Worm (Caenorhabditis elegans) whole organism, midembryonic: ENCODE measurements around the gene F38B6.6.

Experiments used
- T22C8.4 ChIP-seq: fragments of 200-800 bp; sonication (Bioruptor generic); IDR thresholded peaks from 2 replicates; pipeline ENCODE4 v1.3.6; 2022; ENCODE audit warnings: missing genetic modification characterization, missing compliant biosample characterization
- cog-1 ChIP-seq: sonication (generic microtip); optimal IDR thresholded peaks from 2 replicates; lab custom pipeline; 2016; ENCODE audit warnings: missing genetic modification characterization, missing compliant biosample characterization
- flt-1 ChIP-seq: fragments of 200-800 bp; sonication (Bioruptor generic); IDR thresholded peaks from 2 replicates; pipeline ENCODE4 v1.3.6; 2022; ENCODE audit warnings: missing genetic modification characterization, missing compliant biosample characterization
- klf-2 ChIP-seq: fragments of 200-800 bp; sonication (Bioruptor generic); conservative IDR thresholded peaks from 2 replicates; pipeline ENCODE4 v1.3.6; 2022; ENCODE audit warnings: missing genetic modification reagents, missing genetic modification characterization, missing compliant biosample characterization
- med-1 ChIP-seq: sonication (generic microtip); optimal IDR thresholded peaks from 2 replicates; lab custom pipeline; 2017; ENCODE audit warnings: missing genetic modification characterization, mild to moderate bottlenecking, missing compliant biosample characterization, antibody characterized with exemption, missing genetic modification reagents; ENCODE audit not compliant: insufficient read depth
- ref-1 ChIP-seq: fragments of 200-800 bp; sonication (Bioruptor generic); conservative IDR thresholded peaks from 2 replicates; pipeline ENCODE4 v1.3.6; 2022; ENCODE audit warnings: missing genetic modification reagents, missing genetic modification characterization, missing compliant biosample characterization
- tab-1 ChIP-seq: fragments of 200-800 bp; sonication (Bioruptor generic); IDR thresholded peaks from 2 replicates; pipeline ENCODE4 v1.3.6; 2022; ENCODE audit warnings: missing genetic modification characterization, missing compliant biosample characterization
- ztf-23 ChIP-seq: fragments of 200-800 bp; sonication (Bioruptor generic); IDR thresholded peaks from 2 replicates; pipeline ENCODE4 v1.3.6; 2022; ENCODE audit warnings: missing genetic modification reagents, missing genetic modification characterization, missing compliant biosample characterization
- ztf-29 ChIP-seq: fragments of 200-800 bp; sonication (Bioruptor generic); IDR thresholded peaks from 2 replicates; pipeline ENCODE4 v1.3.6; 2022; ENCODE audit warnings: missing genetic modification reagents, missing genetic modification characterization, missing compliant biosample characterization

Gene F38B6.6

ce11 chrX:6728820-6729396 lies 39.0 kb upstream of the F38B6.6 start:
- no peak for TF ChIP-seq ref-1
- TF ChIP-seq T22C8.4: no peak
- no peak for TF ChIP-seq cog-1 (tag; lab: Kevin White, UChicago)
- no peak for TF ChIP-seq ztf-23
- no peak for TF ChIP-seq tab-1 (GFP tag; lab: Robert Waterston, UW)
- no peak for TF ChIP-seq klf-2 (GFP tag; lab: Robert Waterston, UW)
- no peak for TF ChIP-seq flt-1 (GFP tag; lab: Robert Waterston, UW)

- TF ChIP-seq med-1 (GFP tag; lab: Kevin White, UChicago): no peak
- no peak for TF ChIP-seq flt-1 (GFP tag; lab: Robert Waterston, UW)
- no peak for TF ChIP-seq cog-1 (tag; lab: Kevin White, UChicago)
- no peak for TF ChIP-seq tab-1 (GFP tag; lab: Robert Waterston, UW)
- TF ChIP-seq klf-2 (GFP tag; lab: Robert Waterston, UW): no peak
- TF ChIP-seq T22C8.4: no peak
- TF ChIP-seq ref-1: no peak
Observed at ce11 chrX:6725260-6725718, 35.4 kb upstream of the F38B6.6 start, which contains the start of gene slc-25A10. Gene slc-25A10, minus strand, starts transcription at chrX:6725668.

ce11 chrX:6722966-6723365 lies 33.1 kb upstream of the F38B6.6 start, which contains the start of gene smf-1:
Gene smf-1, minus strand, starts transcription at chrX:6723066.
- TF ChIP-seq tab-1 (GFP tag; lab: Robert Waterston, UW) (no peak), med-1 (GFP tag; lab: Kevin White, UChicago) (no peak), T22C8.4 (no peak), ztf-29 (GFP tag; lab: Robert Waterston, UW) (no peak), klf-2 (GFP tag; lab: Robert Waterston, UW) (no peak), ztf-23 (no peak), flt-1 (GFP tag; lab: Robert Waterston, UW) (no peak), cog-1 (tag; lab: Kevin White, UChicago) (no peak), ref-1 (no peak)

DNA sequence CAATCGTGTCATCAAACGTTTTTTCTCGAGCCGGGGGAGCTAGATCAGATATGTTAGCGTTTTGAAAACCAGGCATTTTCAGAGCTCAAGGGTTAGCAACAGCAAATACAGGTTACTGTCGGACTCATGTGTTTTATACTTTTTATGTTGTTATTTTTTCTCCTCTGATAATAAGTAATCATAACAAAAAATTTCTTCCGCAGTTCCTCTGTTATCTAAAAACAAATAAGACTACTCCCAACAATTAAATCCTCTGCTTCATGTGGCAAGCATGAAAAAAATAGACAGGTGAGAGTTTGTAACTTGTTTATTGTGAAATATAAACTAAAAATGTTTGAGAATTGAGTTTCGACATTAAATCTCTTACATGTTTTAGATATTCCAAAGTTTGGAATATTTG lies 28.7 kb upstream of the F38B6.6 start, which contains the start of gene smf-2:
Gene smf-2 (minus strand): TSS at position 101 of the 400 bp plus-strand sequence.
- TF ChIP-seq tab-1 (GFP tag; lab: Robert Waterston, UW): no peak
- TF ChIP-seq ztf-29 (GFP tag; lab: Robert Waterston, UW): no peak

DNA sequence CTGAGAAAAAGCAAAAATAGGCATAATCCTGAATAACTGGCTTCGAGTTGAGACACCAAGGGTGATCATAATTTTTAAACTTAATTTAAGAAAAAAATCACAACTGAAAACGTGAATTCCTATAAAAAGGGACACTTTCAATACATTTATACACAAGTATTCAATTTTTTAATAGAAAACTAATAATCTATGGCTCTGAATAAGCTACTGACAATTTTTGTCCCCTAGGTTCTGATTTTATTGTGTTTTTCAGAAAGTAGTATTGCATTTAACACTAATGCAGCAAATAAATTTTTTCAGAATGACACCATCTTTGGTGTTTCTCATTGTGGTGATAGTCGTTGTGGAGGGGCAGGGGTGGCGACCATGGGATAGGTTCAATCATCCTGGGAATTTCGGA lies 23.4 kb upstream of the F38B6.6 start, which contains the start of gene nas-11:
Gene nas-11 (plus strand): TSS at position 301 of the 400 bp plus-strand sequence.
- no peak for TF ChIP-seq klf-2 (GFP tag; lab: Robert Waterston, UW)
- no peak for TF ChIP-seq ztf-23
- no peak for TF ChIP-seq cog-1 (tag; lab: Kevin White, UChicago)
- TF ChIP-seq med-1 (GFP tag; lab: Kevin White, UChicago): no peak
- no peak for TF ChIP-seq tab-1 (GFP tag; lab: Robert Waterston, UW)
- TF ChIP-seq flt-1 (GFP tag; lab: Robert Waterston, UW): no peak

DNA sequence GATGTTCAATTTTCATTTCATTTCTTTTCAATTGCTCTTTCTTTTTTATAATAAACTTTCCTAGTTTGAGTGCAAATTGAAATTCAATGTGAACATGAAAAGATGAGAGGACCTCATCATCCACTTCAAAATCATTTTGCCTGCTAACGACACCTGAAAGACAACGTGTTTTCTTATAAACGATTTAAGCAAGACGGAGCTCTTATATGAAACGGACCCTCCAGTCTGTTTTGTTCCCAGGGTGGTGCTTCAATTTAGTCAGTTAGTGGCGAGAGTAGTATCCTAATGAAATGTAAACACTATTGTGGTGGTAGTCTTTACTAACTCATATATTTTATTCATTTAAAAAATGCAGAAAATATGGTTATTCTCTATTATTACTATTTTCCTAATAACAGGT lies 19.4 kb upstream of the F38B6.6 start, which contains the start of gene acr-3:
Gene acr-3 (plus strand): TSS at position 301 of the 400 bp plus-strand sequence.
- TF ChIP-seq T22C8.4 (no peak), ztf-29 (GFP tag; lab: Robert Waterston, UW) (no peak), cog-1 (tag; lab: Kevin White, UChicago) (no peak), klf-2 (GFP tag; lab: Robert Waterston, UW) (no peak), ref-1 (no peak), tab-1 (GFP tag; lab: Robert Waterston, UW) (no peak), ztf-23 (no peak), flt-1 (GFP tag; lab: Robert Waterston, UW) (no peak), med-1 (GFP tag; lab: Kevin White, UChicago) (no peak)

DNA sequence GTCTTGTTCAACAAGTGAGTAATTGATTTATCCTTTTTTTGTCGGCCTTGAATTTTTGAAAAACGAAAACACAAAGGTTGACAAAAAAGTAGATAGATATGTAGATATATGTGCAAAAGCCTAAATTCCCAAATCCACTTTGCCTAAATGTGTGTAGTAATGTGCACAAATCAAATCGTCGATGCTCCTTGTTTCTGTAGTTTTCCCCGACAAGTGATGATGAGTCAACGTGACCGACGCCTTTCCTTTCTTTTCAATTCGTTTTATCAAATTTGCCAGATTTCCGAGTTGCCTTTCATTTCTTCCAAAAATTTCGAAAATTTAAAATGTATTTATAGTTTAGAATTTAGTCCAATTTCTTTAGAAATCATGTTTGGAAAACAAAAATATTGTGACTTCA lies 15.3 kb upstream of the F38B6.6 start:
- TF ChIP-seq T22C8.4 (no peak), klf-2 (GFP tag; lab: Robert Waterston, UW) (no peak), ref-1 (no peak), ztf-23 (no peak), cog-1 (tag; lab: Kevin White, UChicago) (no peak), tab-1 (GFP tag; lab: Robert Waterston, UW) (no peak), med-1 (GFP tag; lab: Kevin White, UChicago) (no peak), flt-1 (GFP tag; lab: Robert Waterston, UW) (no peak), ztf-29 (GFP tag; lab: Robert Waterston, UW) (no peak)

- no peak for TF ChIP-seq flt-1 (GFP tag; lab: Robert Waterston, UW)
Observed at ce11 chrX:6702249-6702648, 12.4 kb upstream of the F38B6.6 start, which contains the start of gene acr-2. Gene acr-2, plus strand, starts transcription at chrX:6702549.

DNA sequence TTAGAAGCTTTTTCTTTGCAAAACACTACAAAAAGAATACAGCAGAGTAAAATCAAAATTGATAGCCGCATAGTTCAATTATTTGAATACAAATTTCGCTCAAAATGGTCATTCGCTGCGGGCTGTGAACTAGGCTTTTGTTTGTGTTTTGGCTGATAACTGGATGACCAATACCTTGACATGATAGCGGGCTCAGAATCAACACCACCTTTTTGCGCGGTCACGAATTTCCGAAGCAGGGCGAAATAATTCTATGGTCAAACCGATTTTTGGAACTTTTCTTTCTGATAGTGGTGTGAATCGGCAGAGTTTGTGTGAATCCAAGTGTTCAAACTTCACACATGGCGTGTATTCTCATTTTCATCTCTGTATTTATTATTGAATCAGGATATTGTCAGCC lies 8.4 kb upstream of the F38B6.6 start, which contains the start of the genes F38B6.7 and F38B6.2:
Gene F38B6.7 (minus strand): TSS at position 101 of the 400 bp plus-strand sequence.
Gene F38B6.2 (plus strand): TSS at position 267 of the 400 bp plus-strand sequence.
- no peak for TF ChIP-seq cog-1 (tag; lab: Kevin White, UChicago)
- TF ChIP-seq ref-1: no peak
- TF ChIP-seq tab-1 (GFP tag; lab: Robert Waterston, UW): no peak
- no peak for TF ChIP-seq flt-1 (GFP tag; lab: Robert Waterston, UW)
- no peak for TF ChIP-seq med-1 (GFP tag; lab: Kevin White, UChicago)
- TF ChIP-seq klf-2 (GFP tag; lab: Robert Waterston, UW): no peak
- no peak for TF ChIP-seq ztf-23
- no peak for TF ChIP-seq T22C8.4
- TF ChIP-seq ztf-29 (GFP tag; lab: Robert Waterston, UW): no peak

DNA sequence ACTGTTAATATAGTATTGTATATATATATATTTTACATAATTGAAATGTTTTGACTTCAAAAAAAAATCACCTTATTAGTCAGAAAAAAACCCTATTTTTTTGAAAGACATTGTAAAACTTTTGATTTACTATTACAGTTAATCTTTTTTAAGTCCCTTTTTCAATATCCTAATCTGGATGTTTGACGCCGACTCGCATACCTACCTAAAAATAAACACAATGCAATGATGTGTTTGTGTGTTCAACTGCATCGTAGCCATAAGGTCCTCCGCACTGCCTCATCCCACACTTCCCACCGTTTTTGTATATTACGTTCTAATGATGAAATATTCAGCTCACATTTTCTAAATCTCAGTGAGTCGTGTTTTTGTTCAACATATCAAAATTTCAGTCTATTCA lies 3.4 kb upstream of the F38B6.6 start, which contains the start of gene F38B6.3:
Gene F38B6.3 (plus strand): TSS at position 301 of the 400 bp plus-strand sequence.
- TF ChIP-seq flt-1 (GFP tag; lab: Robert Waterston, UW): no peak
- TF ChIP-seq ref-1: no peak
- no peak for TF ChIP-seq klf-2 (GFP tag; lab: Robert Waterston, UW)
- TF ChIP-seq T22C8.4: no peak
- no peak for TF ChIP-seq cog-1 (tag; lab: Kevin White, UChicago)
- TF ChIP-seq med-1 (GFP tag; lab: Kevin White, UChicago): no peak
- no peak for TF ChIP-seq tab-1 (GFP tag; lab: Robert Waterston, UW)
- TF ChIP-seq ztf-23: no peak
- TF ChIP-seq ztf-29 (GFP tag; lab: Robert Waterston, UW): no peak
